Fruit fly (Drosophila melanogaster): ENCODE measurements around the gene myd.

Gene myd

DNA sequence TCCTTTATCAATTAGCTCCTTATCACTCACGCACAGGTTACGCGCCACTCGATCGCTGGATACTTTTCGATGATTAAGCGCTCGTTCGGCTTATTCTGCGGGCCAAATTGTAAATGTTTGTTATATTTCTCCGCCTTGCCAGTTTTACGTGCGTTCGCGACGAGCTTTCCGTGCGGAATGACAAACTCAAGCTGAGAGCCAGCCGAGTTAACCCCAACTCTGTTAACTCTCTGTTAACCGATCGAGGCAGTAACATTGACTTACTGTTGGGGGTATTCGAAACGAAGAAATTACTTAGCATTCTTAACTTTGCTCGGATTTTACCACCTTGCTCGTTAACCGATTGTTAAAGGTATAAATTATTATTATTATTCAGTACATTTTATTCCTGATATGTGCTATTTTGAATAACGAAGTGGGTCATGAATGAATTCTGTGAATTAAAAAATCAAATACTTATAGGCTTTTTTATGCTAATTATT is 26.9 kb upstream of the myd start, which contains the start of gene CG5835 (continued):
- TF ChIP-seq kay (GFP tag; optimal IDR thresholded peaks at IDR 0.05) (peak; percentile 34), CG2678 (tag; optimal IDR thresholded peaks at IDR 0.05) (peak; percentile 10), gem (tag; optimal IDR thresholded peaks at IDR 0.05) (peak; percentile 26), sd (tag; optimal IDR thresholded peaks at IDR 0.05) (peak; percentile 53), CG4424 (GFP tag; optimal IDR thresholded peaks at IDR 0.05) (peak; percentile 11), MESR4 (GFP tag; optimal IDR thresholded peaks at IDR 0.05) (peak; percentile 14), CG8359 (GFP tag; optimal IDR thresholded peaks at IDR 0.05; ENCODE audit: borderline replicate concordance) (peak; percentile 50), CG13287 (GFP tag; IDR thresholded peaks at IDR 0.05; ENCODE audit: partially characterized antibody) (peak; percentile 56; the same call in 1 of the 2 replicates), CG11695 (GFP tag; IDR thresholded peaks at IDR 0.05) (peak; percentile 55; the same call in 2 of the 3 replicates), BEAF-32 (GFP tag; optimal IDR thresholded peaks at IDR 0.05) (peak; percentile 7), Hmr (GFP tag; optimal IDR thresholded peaks at IDR 0.05) (peak; percentile 26), CG12219 (GFP tag; optimal IDR thresholded peaks at IDR 0.05) (no peak), CG18764 (GFP tag; optimal IDR thresholded peaks at IDR 0.05) (no peak), CG2120 (GFP tag; optimal IDR thresholded peaks at IDR 0.05) (peak; percentile 63), CG17912 (GFP tag; optimal IDR thresholded peaks at IDR 0.05) (peak; percentile 55), CG8089 (GFP tag; optimal IDR thresholded peaks at IDR 0.05) (no peak), Dbx (GFP tag; IDR thresholded peaks at IDR 0.05) (peak; percentile 31; the same call in 2 of the 3 replicates), sisA (GFP tag; IDR thresholded peaks at IDR 0.05) (no peak), sr (GFP tag; IDR thresholded peaks at IDR 0.05) (peak; percentile 50; the same call in 1 of the 3 replicates), hb (GFP tag; IDR thresholded peaks at IDR 0.05; ENCODE audit: partially characterized antibody) (no peak), CG10543 (GFP tag; optimal IDR thresholded peaks at IDR 0.05) (peak; percentile 53), Hr78 (GFP tag; optimal IDR thresholded peaks at IDR 0.05) (peak in 1 of 2 experiments; percentile 41), CG12769 (tag; optimal IDR thresholded peaks at IDR 0.05) (peak; percentile 15), Sox102F (GFP tag; optimal IDR thresholded peaks at IDR 0.05) (peak; percentile 39), CG6689 (GFP tag; IDR thresholded peaks at IDR 0.05) (peak; percentile 63; the same call in 1 of the 2 replicates), CG12071 (GFP tag; optimal IDR thresholded peaks at IDR 0.05) (peak; percentile 20), CG2116 (GFP tag; optimal IDR thresholded peaks at IDR 0.05) (peak; percentile 16), unpg (GFP tag; optimal IDR thresholded peaks at IDR 0.05) (peak; percentile 10), CG15514 (GFP tag; optimal IDR thresholded peaks at IDR 0.05) (peak; percentile 36), B-H2 (GFP tag; optimal IDR thresholded peaks at IDR 0.05) (peak; percentile 12), Fer3 (tag; optimal IDR thresholded peaks at IDR 0.05) (peak; percentile 21), CG13424 (tag; optimal IDR thresholded peaks at IDR 0.05) (peak; percentile 25), CrebB (tag; optimal IDR thresholded peaks at IDR 0.05) (peak; percentile 26), CG31365 (tag; optimal IDR thresholded peaks at IDR 0.05) (peak; percentile 19), CG12299 (tag; optimal IDR thresholded peaks at IDR 0.05) (peak; percentile 28), Opbp (GFP tag; IDR thresholded peaks at IDR 0.05; ENCODE audit: partially characterized antibody) (0 out of 3 replicates have a peak, but pooled peaks have one; percentile 38), CG11085 (GFP tag; IDR thresholded peaks at IDR 0.05) (0 out of 2 replicates have a peak, but pooled peaks have one; percentile 23), shn (GFP tag; optimal IDR thresholded peaks at IDR 0.05) (peak; percentile 5), CG14014 (GFP tag; IDR thresholded peaks at IDR 0.05) (0 out of 2 replicates have a peak, but pooled peaks have one; percentile 13), sug (tag; optimal IDR thresholded peaks at IDR 0.05) (peak; percentile 58), CG15601 (tag; optimal IDR thresholded peaks at IDR 0.05) (no peak), row (GFP tag; IDR thresholded peaks at IDR 0.05) (peak; percentile 63), exex (tag; optimal IDR thresholded peaks at IDR 0.05) (peak; percentile 91), rib (GFP tag; IDR thresholded peaks at IDR 0.05) (0 out of 2 replicates have a peak, but pooled peaks have one; percentile 65), Doc3 (GFP tag; IDR thresholded peaks at IDR 0.05; ENCODE audit: partially characterized antibody) (no peak), CG30403 (GFP tag; optimal IDR thresholded peaks at IDR 0.05) (peak; percentile 41), CG18262 (tag; optimal IDR thresholded peaks at IDR 0.05) (peak; percentile 18), CG31441 (GFP tag; IDR thresholded peaks at IDR 0.05) (peak; percentile 26; the same call in 1 of the 2 replicates)
